Worm (Caenorhabditis elegans): ENCODE results near the gene snb-5.

Gene snb-5

DNA sequence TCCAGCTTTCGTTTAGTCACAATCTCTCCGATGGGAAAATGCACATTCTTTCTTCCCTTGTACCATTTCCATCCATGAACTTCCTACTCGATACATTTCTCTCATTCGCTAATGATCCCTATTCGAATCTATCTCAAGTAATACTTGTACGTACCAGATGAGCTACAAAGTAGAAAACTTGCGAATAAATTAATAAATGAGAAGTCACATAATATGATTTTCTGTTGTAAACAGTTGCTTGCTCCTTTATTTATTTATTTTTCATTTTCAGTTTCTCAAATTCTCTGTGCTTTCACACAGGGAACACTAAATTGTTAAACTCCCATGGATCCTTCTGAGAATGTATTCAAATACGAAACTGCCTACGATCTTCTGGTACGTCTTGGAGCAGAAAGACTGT, 23.3 kb downstream of the snb-5 start, which contains the start of gene rfs-1:
TSS of gene rfs-1 (plus strand) at position 301 of the 400 bp plus-strand sequence.
- TF ChIP-seq elt-3 (tag; optimal IDR thresholded peaks at IDR 0.05) = no peak
- TF ChIP-seq sea-2 (GFP tag; optimal IDR thresholded peaks at IDR 0.05) = no peak
- TF ChIP-seq mdl-1 (tag; optimal IDR thresholded peaks at IDR 0.05) = no peak
- no peak for TF ChIP-seq pha-4 (tag; optimal IDR thresholded peaks at IDR 0.05)
- no peak for TF ChIP-seq unc-62 (GFP tag; optimal IDR thresholded peaks at IDR 0.05)
- no peak for TF ChIP-seq daf-12 (tag; optimal IDR thresholded peaks at IDR 0.05)
- TF ChIP-seq mml-1 (tag; optimal IDR thresholded peaks at IDR 0.05) = no peak
- TF ChIP-seq elt-2 (tag; optimal IDR thresholded peaks at IDR 0.05) = no peak
- TF ChIP-seq R02D3.7 (tag; optimal IDR thresholded peaks at IDR 0.05) = no peak
- TF ChIP-seq ceh-9 (tag; optimal IDR thresholded peaks at IDR 0.05) = no peak
- TF ChIP-seq egl-5 (tag; optimal IDR thresholded peaks at IDR 0.05) = no peak
- no peak for TF ChIP-seq pqm-1 (tag; optimal IDR thresholded peaks at IDR 0.05)
- TF ChIP-seq nhr-23 (tag; optimal IDR thresholded peaks at IDR 0.05) = no peak
- no peak for TF ChIP-seq nhr-43 (tag; optimal IDR thresholded peaks at IDR 0.05; ENCODE audit: poor library complexity, severe bottlenecking)
- no peak for TF ChIP-seq fkh-10 (GFP tag; optimal IDR thresholded peaks at IDR 0.05)
- no peak for TF ChIP-seq nhr-28 (tag; optimal IDR thresholded peaks at IDR 0.05)
- no peak for TF ChIP-seq ztf-11 (tag; optimal IDR thresholded peaks at IDR 0.05)
- no peak for TF ChIP-seq skn-1 (tag; optimal IDR thresholded peaks at IDR 0.05)
- no peak for TF ChIP-seq fos-1 (tag; optimal IDR thresholded peaks at IDR 0.05)

- TF ChIP-seq snpc-4 (tag; optimal IDR thresholded peaks at IDR 0.05) = peak; percentile 64
- no peak for TF ChIP-seq nhr-77 (tag; optimal IDR thresholded peaks at IDR 0.05)
- TF ChIP-seq mdl-1 (tag; optimal IDR thresholded peaks at IDR 0.05) = peak; percentile 59
- peak; percentile 12 for TF ChIP-seq ztf-4 (tag; optimal IDR thresholded peaks at IDR 0.05)
- TF ChIP-seq nhr-43 (tag; optimal IDR thresholded peaks at IDR 0.05; ENCODE audit: poor library complexity, severe bottlenecking) = peak; percentile 63
- no peak for TF ChIP-seq sea-2 (GFP tag; optimal IDR thresholded peaks at IDR 0.05)
- TF ChIP-seq fos-1 (tag; optimal IDR thresholded peaks at IDR 0.05) = no peak
- TF ChIP-seq nhr-67 (tag; optimal IDR thresholded peaks at IDR 0.05) = no peak
- TF ChIP-seq zag-1 (tag; optimal IDR thresholded peaks at IDR 0.05) = no peak
- peak; percentile 66 for TF ChIP-seq elt-2 (tag; optimal IDR thresholded peaks at IDR 0.05)
- TF ChIP-seq nhr-237 (tag; optimal IDR thresholded peaks at IDR 0.05) = no peak
- TF ChIP-seq daf-12 (tag; optimal IDR thresholded peaks at IDR 0.05) = no peak
- no peak for TF ChIP-seq skn-1 (tag; optimal IDR thresholded peaks at IDR 0.05)
- TF ChIP-seq aly-2 (tag; optimal IDR thresholded peaks at IDR 0.05) = no peak
- TF ChIP-seq lin-39 (tag; optimal IDR thresholded peaks at IDR 0.05) = peak; percentile 64
- TF ChIP-seq fkh-10 (GFP tag; optimal IDR thresholded peaks at IDR 0.05) = peak; percentile 47
- no peak for TF ChIP-seq ZK546.5 (tag; optimal IDR thresholded peaks at IDR 0.05)
- no peak for TF ChIP-seq ceh-9 (tag; optimal IDR thresholded peaks at IDR 0.05)
- peak; percentile 55 for TF ChIP-seq pqm-1 (tag; optimal IDR thresholded peaks at IDR 0.05)
- peak; percentile 26 for TF ChIP-seq nhr-25 (tag; optimal IDR thresholded peaks at IDR 0.05)
- peak; percentile 36 for TF ChIP-seq elt-1 (tag; optimal IDR thresholded peaks at IDR 0.05)
- no peak for TF ChIP-seq nhr-28 (tag; optimal IDR thresholded peaks at IDR 0.05)
- no peak for TF ChIP-seq egl-27 (tag; optimal IDR thresholded peaks at IDR 0.05)
- TF ChIP-seq nhr-11 (tag; optimal IDR thresholded peaks at IDR 0.05) = no peak
- TF ChIP-seq ceh-28 (tag; optimal IDR thresholded peaks at IDR 0.05) = peak; percentile 33
- TF ChIP-seq ceh-82 (tag; optimal IDR thresholded peaks at IDR 0.05) = no peak
- no peak for TF ChIP-seq nhr-12 (tag; optimal IDR thresholded peaks at IDR 0.05)
- TF ChIP-seq nfya-1 (tag; optimal IDR thresholded peaks at IDR 0.05; ENCODE audit: insufficient read depth) = peak; percentile 92
- no peak for TF ChIP-seq mml-1 (tag; optimal IDR thresholded peaks at IDR 0.05)
- TF ChIP-seq hmg-11 (tag; optimal IDR thresholded peaks at IDR 0.05) = peak; percentile 94
- TF ChIP-seq nhr-23 (tag; optimal IDR thresholded peaks at IDR 0.05) = peak; percentile 52
- peak; percentile 74 for TF ChIP-seq lsy-12 (tag; optimal IDR thresholded peaks at IDR 0.05)
- TF ChIP-seq ama-1 (optimal IDR thresholded peaks at IDR 0.05) = no peak
- TF ChIP-seq ceh-16 (tag; optimal IDR thresholded peaks at IDR 0.05) = no peak
- no peak for TF ChIP-seq fkh-2 (tag; optimal IDR thresholded peaks at IDR 0.05)
- TF ChIP-seq pha-4 (tag; optimal IDR thresholded peaks at IDR 0.05) = peak; percentile 87
- TF ChIP-seq jun-1 (tag; optimal IDR thresholded peaks at IDR 0.05) = peak; percentile 93
- TF ChIP-seq nhr-76 (tag; optimal IDR thresholded peaks at IDR 0.05) = no peak
- TF ChIP-seq lin-15B (tag; optimal IDR thresholded peaks at IDR 0.05) = peak; percentile 73
- TF ChIP-seq unc-39 (tag; optimal IDR thresholded peaks at IDR 0.05) = no peak
- TF ChIP-seq eor-1 (tag; optimal IDR thresholded peaks at IDR 0.05) = no peak
- TF ChIP-seq ztf-11 (tag; optimal IDR thresholded peaks at IDR 0.05) = no peak
- no peak for TF ChIP-seq elt-3 (tag; optimal IDR thresholded peaks at IDR 0.05)
- peak; percentile 20 for TF ChIP-seq tbx-2 (tag; optimal IDR thresholded peaks at IDR 0.05)
- peak; percentile 33 for TF ChIP-seq R02D3.7 (tag; optimal IDR thresholded peaks at IDR 0.05)
- TF ChIP-seq egl-5 (tag; optimal IDR thresholded peaks at IDR 0.05) = peak; percentile 84
- peak; percentile 38 for TF ChIP-seq unc-62 (GFP tag; optimal IDR thresholded peaks at IDR 0.05)
These were observed 24.7 kb downstream of the snb-5 start, which contains the start of gene fbxl-1 for ce11 chrIII:8227511-8227910. Gene fbxl-1 (plus strand): TSS chrIII:8227830.
